Worm (Caenorhabditis elegans) whole organism, midembryonic: ENCODE measurements around the gene rab-6.2.

Experiments used
- T22C8.4 ChIP-seq: fragments of 200-800 bp; sonication (Bioruptor generic); IDR thresholded peaks from 2 replicates; pipeline ENCODE4 v1.3.6; 2022; ENCODE audit warnings: missing genetic modification characterization, missing compliant biosample characterization
- cog-1 ChIP-seq: sonication (generic microtip); optimal IDR thresholded peaks from 2 replicates; lab custom pipeline; 2016; ENCODE audit warnings: missing genetic modification characterization, missing compliant biosample characterization
- flt-1 ChIP-seq: fragments of 200-800 bp; sonication (Bioruptor generic); IDR thresholded peaks from 2 replicates; pipeline ENCODE4 v1.3.6; 2022; ENCODE audit warnings: missing genetic modification characterization, missing compliant biosample characterization
- klf-2 ChIP-seq: fragments of 200-800 bp; sonication (Bioruptor generic); conservative IDR thresholded peaks from 2 replicates; pipeline ENCODE4 v1.3.6; 2022; ENCODE audit warnings: missing genetic modification reagents, missing genetic modification characterization, missing compliant biosample characterization
- med-1 ChIP-seq: sonication (generic microtip); optimal IDR thresholded peaks from 2 replicates; lab custom pipeline; 2017; ENCODE audit warnings: missing genetic modification characterization, mild to moderate bottlenecking, missing compliant biosample characterization, antibody characterized with exemption, missing genetic modification reagents; ENCODE audit not compliant: insufficient read depth
- ref-1 ChIP-seq: fragments of 200-800 bp; sonication (Bioruptor generic); conservative IDR thresholded peaks from 2 replicates; pipeline ENCODE4 v1.3.6; 2022; ENCODE audit warnings: missing genetic modification reagents, missing genetic modification characterization, missing compliant biosample characterization
- tab-1 ChIP-seq: fragments of 200-800 bp; sonication (Bioruptor generic); IDR thresholded peaks from 2 replicates; pipeline ENCODE4 v1.3.6; 2022; ENCODE audit warnings: missing genetic modification characterization, missing compliant biosample characterization
- ztf-29 ChIP-seq: fragments of 200-800 bp; sonication (Bioruptor generic); IDR thresholded peaks from 2 replicates; pipeline ENCODE4 v1.3.6; 2022; ENCODE audit warnings: missing genetic modification reagents, missing genetic modification characterization, missing compliant biosample characterization

ce11 chrX:17205853-17206252 lies 16.4 kb upstream of the rab-6.2 start:
- no peak for TF ChIP-seq flt-1
- TF ChIP-seq med-1 (GFP tag; lab: Kevin White, UChicago): no peak
- TF ChIP-seq cog-1 (tag; lab: Kevin White, UChicago): no peak
- TF ChIP-seq ref-1 (GFP tag; lab: Robert Waterston, UW): no peak
- TF ChIP-seq klf-2 (GFP tag; lab: Robert Waterston, UW): no peak
- no peak for TF ChIP-seq ztf-29 (GFP tag; lab: Robert Waterston, UW)
- TF ChIP-seq tab-1 (GFP tag; lab: Robert Waterston, UW): no peak
- TF ChIP-seq T22C8.4 (GFP tag; lab: Robert Waterston, UW): no peak
